Worm (Caenorhabditis elegans) whole organism, L4 larva: ENCODE data around the gene C49H3.12.
A peak's percentile ranks its signal among the peaks of the same experiment; 100 is the strongest.

Experiments
- F10B5.3 ChIP-seq: sonication (generic microtip); optimal IDR thresholded peaks from 2 replicates; lab custom pipeline; 2016; ENCODE audit warnings: mild to moderate bottlenecking, missing genetic modification characterization, missing compliant biosample characterization
- T26A8.4 ChIP-seq: fragments of 200-800 bp; sonication (Bioruptor generic); IDR thresholded peaks from 2 replicates; pipeline ENCODE4 v1.3.6; 2022; ENCODE audit warnings: missing genetic modification characterization, missing compliant biosample characterization
- ZK337.2 ChIP-seq: fragments of 200-800 bp; sonication (Bioruptor generic); IDR thresholded peaks from 2 replicates; pipeline ENCODE4 v1.3.6; 2022; ENCODE audit warnings: missing genetic modification reagents, missing genetic modification characterization, missing compliant biosample characterization
- aha-1 ChIP-seq: fragments of 150-350 bp; peaks from one replicate; lab custom pipeline; 2014; ENCODE audit warnings: missing biosample characterization, missing genetic modification characterization
- ama-1 ChIP-seq: fragments of 150-350 bp; optimal IDR thresholded peaks from 2 replicates; lab custom pipeline; 2014; ENCODE audit warnings: inconsistent platforms, mixed read lengths
- arid-1 ChIP-seq: fragments of 200-800 bp; sonication (Bioruptor generic); conservative IDR thresholded peaks from 2 replicates; pipeline ENCODE4 v1.3.6; 2022; ENCODE audit warnings: missing genetic modification reagents, missing genetic modification characterization, missing compliant biosample characterization
- ceh-28 ChIP-seq: fragments of 150-350 bp; optimal IDR thresholded peaks from 2 replicates; lab custom pipeline; 2014; ENCODE audit warnings: missing biosample characterization, missing genetic modification reagents, missing genetic modification characterization
- ceh-82 ChIP-seq: sonication (generic microtip); optimal IDR thresholded peaks from 2 replicates; lab custom pipeline; 2017; ENCODE audit warnings: missing biosample characterization, missing genetic modification characterization
- daf-16 ChIP-seq, 3 experiments: sonication (generic microtip); optimal IDR thresholded peaks; 2 replicates each; lab custom pipeline; 2016 to 2017; ENCODE audit warnings: missing genetic modification characterization in 3 of 3, missing genetic modification reagents in 3 of 3, mild to moderate bottlenecking in 2 of 3, missing compliant biosample characterization in 2 of 3, missing biosample characterization in 1 of 3, moderate library complexity in 1 of 3
- daf-19 ChIP-seq: fragments of 200-800 bp; sonication (Bioruptor generic); conservative IDR thresholded peaks from 2 replicates; pipeline ENCODE4 v1.3.6; 2022; ENCODE audit warnings: missing genetic modification characterization, missing compliant biosample characterization
- dpl-1 ChIP-seq: fragments of 150-350 bp; optimal IDR thresholded peaks from 2 replicates; lab custom pipeline; 2014; ENCODE audit warnings: missing biosample characterization, missing genetic modification reagents, missing genetic modification characterization
- dve-1 ChIP-seq: sonication (generic microtip); optimal IDR thresholded peaks from 2 replicates; lab custom pipeline; 2017; ENCODE audit warnings: antibody characterized with exemption, mild to moderate bottlenecking, missing genetic modification characterization, missing compliant biosample characterization; ENCODE audit not compliant: insufficient read depth
- fos-1 ChIP-seq: fragments of 150-350 bp; optimal IDR thresholded peaks from 2 replicates; lab custom pipeline; 2014; ENCODE audit warnings: missing biosample characterization, missing genetic modification characterization
- hlh-11 ChIP-seq: fragments of 200-800 bp; sonication (Bioruptor generic); optimal IDR thresholded peaks from 2 replicates; lab custom pipeline; 2018; ENCODE audit warnings: mild to moderate bottlenecking, missing genetic modification characterization, missing compliant biosample characterization
- hlh-30 ChIP-seq: sonication (generic microtip); optimal IDR thresholded peaks from 2 replicates; lab custom pipeline; 2017; ENCODE audit warnings: antibody characterized with exemption, mild to moderate bottlenecking, missing genetic modification characterization, missing compliant biosample characterization; ENCODE audit not compliant: insufficient read depth
- jun-1 ChIP-seq: fragments of 150-350 bp; optimal IDR thresholded peaks from 2 replicates; lab custom pipeline; 2014; ENCODE audit warnings: missing biosample characterization, missing genetic modification reagents, missing genetic modification characterization
- lin-15B ChIP-seq: fragments of 150-350 bp; sonication (generic microtip); optimal IDR thresholded peaks from 3 replicates; lab custom pipeline; 2014; ENCODE audit warnings: missing biosample characterization, missing genetic modification characterization
- lin-38 ChIP-seq: fragments of 200-800 bp; sonication (Bioruptor generic); IDR thresholded peaks from 2 replicates; pipeline ENCODE4 v1.3.6; 2022; ENCODE audit warnings: missing genetic modification reagents, missing genetic modification characterization, missing compliant biosample characterization
- lsy-2 ChIP-seq, 2 experiments: fragments of 150-350 bp in 1 of 2; sonication (generic microtip) in 1 of 2; optimal IDR thresholded peaks; 2 replicates each; lab custom pipeline; 2014 to 2017; ENCODE audit warnings: missing biosample characterization in 2 of 2, missing genetic modification characterization in 2 of 2
- mdl-1 ChIP-seq, 2 experiments: fragments of 150-350 bp in 1 of 2; sonication (generic microtip) in 1 of 2; optimal IDR thresholded peaks; 2 replicates each; lab custom pipeline; 2014 to 2017; ENCODE audit warnings: missing biosample characterization in 2 of 2, missing genetic modification characterization in 2 of 2
- mep-1 ChIP-seq: fragments of 150-350 bp; sonication (generic microtip); optimal IDR thresholded peaks from 3 replicates; lab custom pipeline; 2014; ENCODE audit warnings: missing biosample characterization, missing genetic modification characterization
- mes-2 ChIP-seq: sonication (generic microtip); optimal IDR thresholded peaks from 2 replicates; lab custom pipeline; 2016; ENCODE audit warnings: missing genotype, mild to moderate bottlenecking, missing genetic modification characterization, missing compliant biosample characterization; ENCODE audit not compliant: poor library complexity, severe bottlenecking
- mxl-2 ChIP-seq: fragments of 200-800 bp; sonication (Bioruptor generic); conservative IDR thresholded peaks from 2 replicates; pipeline ENCODE4 v1.3.6; 2022; ENCODE audit warnings: missing genetic modification reagents, missing genetic modification characterization, missing compliant biosample characterization
- nhr-11 ChIP-seq: fragments of 150-350 bp; optimal IDR thresholded peaks from 2 replicates; lab custom pipeline; 2014; ENCODE audit warnings: missing biosample characterization, missing genetic modification characterization
- nhr-237 ChIP-seq: sonication (generic microtip); optimal IDR thresholded peaks from 2 replicates; lab custom pipeline; 2017; ENCODE audit warnings: missing biosample characterization, missing genetic modification characterization
- nhr-28 ChIP-seq: fragments of 150-350 bp; optimal IDR thresholded peaks from 2 replicates; lab custom pipeline; 2014; ENCODE audit warnings: missing biosample characterization, missing genetic modification characterization
- nhr-77 ChIP-seq: fragments of 150-350 bp; optimal IDR thresholded peaks from 2 replicates; lab custom pipeline; 2014; ENCODE audit warnings: missing biosample characterization, missing genetic modification characterization
- pha-4 ChIP-seq, 2 experiments: fragments of 150-350 bp in 1 of 2; fragments of 200-800 bp in 1 of 2; sonication (Bioruptor generic) in 1 of 2; IDR thresholded peaks in 1 of 2; optimal IDR thresholded peaks in 1 of 2; 2 replicates each; pipeline versions ENCODE4 v1.3.6 to Lab custom; 2014 to 2022; ENCODE audit warnings: missing genetic modification characterization in 2 of 2, missing genetic modification reagents in 2 of 2, missing biosample characterization in 1 of 2, missing compliant biosample characterization in 1 of 2
- rbr-2 ChIP-seq: sonication (generic microtip); optimal IDR thresholded peaks from 2 replicates; lab custom pipeline; 2016; ENCODE audit warnings: missing genotype, missing genetic modification characterization, missing compliant biosample characterization
- set-16 ChIP-seq: fragments of 200-800 bp; sonication (Bioruptor generic); IDR thresholded peaks from 2 replicates; pipeline ENCODE4 v1.3.6; 2022; ENCODE audit warnings: missing genetic modification reagents, missing genetic modification characterization, missing compliant biosample characterization
- snpc-1.2 ChIP-seq: fragments of 200-800 bp; sonication (Bioruptor generic); IDR thresholded peaks from 2 replicates; pipeline ENCODE4 v1.3.6; 2022; ENCODE audit warnings: missing genetic modification reagents, missing genetic modification characterization, missing compliant biosample characterization
- spr-1 ChIP-seq: sonication (generic microtip); optimal IDR thresholded peaks from 2 replicates; lab custom pipeline; 2016; ENCODE audit warnings: mild to moderate bottlenecking, missing genetic modification characterization, missing compliant biosample characterization
- unc-130 ChIP-seq: sonication (generic microtip); optimal IDR thresholded peaks from 2 replicates; lab custom pipeline; 2016; ENCODE audit warnings: missing genetic modification reagents, missing genetic modification characterization, missing compliant biosample characterization
- zfp-3 ChIP-seq: fragments of 200-800 bp; sonication (Bioruptor generic); conservative IDR thresholded peaks from 2 replicates; pipeline ENCODE4 v1.3.6; 2022; ENCODE audit warnings: missing genetic modification reagents, missing genetic modification characterization, missing compliant biosample characterization
- ztf-11 ChIP-seq: fragments of 150-350 bp; optimal IDR thresholded peaks from 2 replicates; lab custom pipeline; 2014; ENCODE audit warnings: missing biosample characterization, missing genetic modification characterization
- ztf-7 ChIP-seq: fragments of 150-350 bp; optimal IDR thresholded peaks from 2 replicates; lab custom pipeline; 2014; ENCODE audit warnings: missing biosample characterization, missing genetic modification characterization

The C49H3.12 gene

DNA sequence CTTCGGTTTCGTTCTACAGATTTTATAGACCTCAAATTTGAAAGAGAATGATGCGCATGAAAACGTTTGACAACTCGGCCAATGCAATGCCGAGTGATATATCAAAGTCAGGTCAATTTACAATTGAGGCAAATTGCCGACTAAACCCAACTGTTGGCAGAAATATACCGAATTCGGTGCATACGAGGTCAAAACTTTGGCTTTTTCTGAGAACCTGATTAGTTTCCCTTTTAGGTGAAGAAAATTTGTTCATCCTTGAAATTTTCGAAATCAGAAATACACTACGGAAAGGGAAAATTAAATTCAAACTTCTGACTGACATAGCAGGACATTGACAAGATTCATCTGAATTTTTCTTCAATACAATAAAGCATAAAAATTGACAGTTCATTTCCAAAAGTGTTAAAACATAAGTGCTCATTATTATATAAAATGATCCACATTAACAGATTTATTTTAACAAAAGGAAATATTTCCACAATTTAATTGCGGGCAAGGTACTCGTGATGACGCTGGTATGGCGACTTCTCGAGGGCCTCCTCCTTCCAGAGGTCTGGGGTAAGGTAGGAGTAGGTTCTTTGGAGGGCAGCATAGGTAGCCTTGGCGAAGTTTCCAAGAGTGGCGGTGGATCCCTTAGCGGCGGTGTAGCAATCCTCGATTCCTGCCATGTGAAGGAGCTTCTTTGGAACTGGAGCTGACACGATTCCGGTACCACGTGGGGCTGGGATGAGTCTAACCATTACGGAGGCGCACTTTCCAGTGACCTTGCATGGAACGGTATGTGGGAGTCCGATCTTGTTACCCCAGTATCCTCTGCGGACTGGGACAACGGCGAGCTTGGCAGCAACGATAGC, 1.9 kb downstream of the C49H3.12 start:
- peak; percentile 32; the same call in 1 of the 2 replicates for TF ChIP-seq arid-1 (GFP tag; lab: Robert Waterston, UW)
- TF ChIP-seq nhr-237 (tag; lab: Kevin White, UChicago): no peak
- TF ChIP-seq rbr-2 (tag; lab: Kevin White, UChicago): no peak
- TF ChIP-seq lsy-2 (tag; optimal IDR thresholded peaks at IDR 0.05; lab: Kevin White, UChicago): peak in 1 of 2 experiments; percentile 20
- peak; percentile 57; the same call in 1 of the 2 replicates for TF ChIP-seq zfp-3
- peak in 1 of 2 experiments; percentile 16 for TF ChIP-seq daf-16 (GFP tag; optimal IDR thresholded peaks at IDR 0.05; lab: Kevin White, UChicago)
- TF ChIP-seq daf-16 (tag; optimal IDR thresholded peaks at IDR 0.05; lab: Kevin White, UChicago): no peak
- peak; percentile 75 for TF ChIP-seq ama-1 (lab: Kevin White, UChicago)
- TF ChIP-seq set-16 (GFP tag; lab: Robert Waterston, UW): peak; percentile 50
- peak; percentile 55; the same call in 1 of the 2 replicates for TF ChIP-seq snpc-1.2 (GFP tag; lab: Robert Waterston, UW)
- TF ChIP-seq aha-1 (tag; lab: Kevin White, UChicago): peak; percentile 80
- TF ChIP-seq mes-2: peak; percentile 8
- TF ChIP-seq jun-1 (tag; lab: Kevin White, UChicago): no peak
- TF ChIP-seq nhr-11 (tag; lab: Kevin White, UChicago): no peak
- no peak for TF ChIP-seq spr-1 (tag; lab: Kevin White, UChicago)

DNA sequence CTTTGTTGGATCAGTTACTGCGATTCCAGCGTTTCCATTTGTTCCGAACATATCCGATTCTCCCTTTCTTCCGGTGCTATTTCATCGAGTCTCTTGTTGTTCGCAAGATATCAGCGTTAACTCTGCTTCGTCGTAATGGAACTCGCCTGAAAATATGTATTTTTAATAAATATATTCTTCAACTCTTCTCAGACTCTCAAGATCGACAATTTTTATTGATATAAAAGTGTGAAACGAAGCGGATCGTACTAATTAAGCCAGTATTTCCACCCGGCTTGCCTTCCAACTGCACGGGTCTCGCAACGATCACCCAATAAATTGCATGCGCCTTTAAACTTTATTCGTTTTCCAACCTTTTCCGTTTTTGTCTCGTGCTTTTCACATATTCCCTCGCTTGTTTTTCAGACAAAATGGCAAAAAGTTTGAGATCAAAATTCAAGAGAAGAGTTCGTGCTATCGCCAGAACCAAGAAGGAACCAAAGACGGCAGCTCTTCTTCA, 3.1 kb downstream of the C49H3.12 start, which contains the start of the genes xpo-3 and C49H3.3:
Gene xpo-3, minus strand, starts transcription at position 51 of the 499 bp plus-strand sequence.
Gene C49H3.3, plus strand, starts transcription at position 369 of the 499 bp plus-strand sequence.
- TF ChIP-seq hlh-30 (tag; lab: Kevin White, UChicago) (peak; percentile 80), hlh-11 (peak; percentile 27), ztf-11 (tag; lab: Kevin White, UChicago) (no peak), ZK337.2 (GFP tag; lab: Robert Waterston, UW) (no peak), ztf-7 (tag; lab: Kevin White, UChicago) (no peak), mes-2 (peak; percentile 65), unc-130 (GFP tag; lab: Kevin White, UChicago) (no peak), lin-38 (GFP tag; lab: Robert Waterston, UW) (0 out of 2 replicates have a peak, but pooled peaks have one; percentile 22), rbr-2 (tag; lab: Kevin White, UChicago) (peak; percentile 15), F10B5.3 (tag; lab: Kevin White, UChicago) (no peak), T26A8.4 (GFP tag; lab: Robert Waterston, UW) (no peak), ceh-28 (tag; lab: Kevin White, UChicago) (no peak), pha-4 (GFP tag; IDR thresholded peaks at IDR 0.05; lab: Robert Waterston, UW) (no peak), pha-4 (tag; optimal IDR thresholded peaks at IDR 0.05; lab: Kevin White, UChicago) (no peak), mxl-2 (no peak), nhr-237 (tag; lab: Kevin White, UChicago) (no peak), dve-1 (tag; lab: Kevin White, UChicago) (peak; percentile 38), dpl-1 (peak; percentile 51), nhr-77 (tag; lab: Kevin White, UChicago) (peak; percentile 24), ceh-82 (tag; lab: Kevin White, UChicago) (no peak), lin-15B (tag; lab: Kevin White, UChicago) (no peak), nhr-28 (tag; lab: Kevin White, UChicago) (peak; percentile 10), mep-1 (tag; lab: Kevin White, UChicago) (peak; percentile 52), daf-19 (GFP tag; lab: Robert Waterston, UW) (no peak), fos-1 (tag; lab: Kevin White, UChicago) (no peak), lsy-2 (tag; optimal IDR thresholded peaks at IDR 0.05; lab: Kevin White, UChicago) (peak in 1 of 2 experiments; percentile 82), aha-1 (tag; lab: Kevin White, UChicago) (peak; percentile 51), mdl-1 (tag; optimal IDR thresholded peaks at IDR 0.05; lab: Kevin White, UChicago) (peak in 1 of 2 experiments; percentile 54), daf-16 (GFP tag; optimal IDR thresholded peaks at IDR 0.05; lab: Kevin White, UChicago) (no peak), daf-16 (tag; optimal IDR thresholded peaks at IDR 0.05; lab: Kevin White, UChicago) (peak; percentile 42), arid-1 (GFP tag; lab: Robert Waterston, UW) (no peak)
